Fruit fly (Drosophila melanogaster): ENCODE results near the gene Pgam5.

Gene Pgam5

dm6 chrX:1840520-1840919, 32.8 kb downstream of the Pgam5 start:
- peak; percentile 36 for TF ChIP-seq CG4318 (GFP tag; optimal IDR thresholded peaks at IDR 0.05)
- peak; percentile 87 for TF ChIP-seq CG3919 (GFP tag; optimal IDR thresholded peaks at IDR 0.05)
- peak; percentile 93 for TF ChIP-seq svp (GFP tag)
- peak; percentile 82 for TF ChIP-seq CG34406 (GFP tag; optimal IDR thresholded peaks at IDR 0.05)
- TF ChIP-seq dsx (GFP tag; optimal IDR thresholded peaks at IDR 0.05; ENCODE audit: poor library complexity, severe bottlenecking) = peak; percentile 85
- peak; percentile 65 for TF ChIP-seq vri (GFP tag; optimal IDR thresholded peaks at IDR 0.05)
- peak; percentile 71 for TF ChIP-seq CG32006 (GFP tag; optimal IDR thresholded peaks at IDR 0.05)
- TF ChIP-seq CG11902 (GFP tag; optimal IDR thresholded peaks at IDR 0.05) = peak; percentile 80
- TF ChIP-seq Sox14 (GFP tag; optimal IDR thresholded peaks at IDR 0.05) = peak; percentile 93
- TF ChIP-seq CG16779 (tag; optimal IDR thresholded peaks at IDR 0.05) = peak; percentile 59
- peak; percentile 87 for TF ChIP-seq CG6163 (GFP tag; IDR thresholded peaks at IDR 0.05)
- TF ChIP-seq OdsH (GFP tag; optimal IDR thresholded peaks at IDR 0.05) = peak; percentile 80
- TF ChIP-seq CG15336 (GFP tag; IDR thresholded peaks at IDR 0.05) = peak; percentile 65; the same call in 1 of the 2 replicates
- TF ChIP-seq Hr39 (GFP tag; optimal IDR thresholded peaks at IDR 0.05) = peak; percentile 90
- peak; percentile 88 for TF ChIP-seq CG31627 (GFP tag; optimal IDR thresholded peaks at IDR 0.05)
- peak; percentile 80 for TF ChIP-seq fd59A (GFP tag; optimal IDR thresholded peaks at IDR 0.05)
- TF ChIP-seq CG6808 (GFP tag; optimal IDR thresholded peaks at IDR 0.05) = peak; percentile 79
- peak; percentile 86 to 88 for TF ChIP-seq ss (GFP tag; optimal IDR thresholded peaks at IDR 0.05)
- TF ChIP-seq CG9139 (GFP tag; optimal IDR thresholded peaks at IDR 0.05) = peak; percentile 86
- peak; percentile 66 for TF ChIP-seq CG6854 (GFP tag; optimal IDR thresholded peaks at IDR 0.05)
- peak; percentile 45 for TF ChIP-seq fd85E (GFP tag; optimal IDR thresholded peaks at IDR 0.05)
- peak; percentile 89 for TF ChIP-seq CG7368 (GFP tag; optimal IDR thresholded peaks at IDR 0.05)
- TF ChIP-seq Ets21C (GFP tag; optimal IDR thresholded peaks at IDR 0.05) = peak; percentile 82
- peak; percentile 90 for TF ChIP-seq Eip75B (GFP tag; optimal IDR thresholded peaks at IDR 0.05)
- peak; percentile 86 for TF ChIP-seq lz (GFP tag; optimal IDR thresholded peaks at IDR 0.05)
- peak; percentile 55 for TF ChIP-seq Eip93F (GFP tag; optimal IDR thresholded peaks at IDR 0.05)
- no peak for TF ChIP-seq Hr38 (GFP tag; optimal IDR thresholded peaks at IDR 0.05)
- TF ChIP-seq CG6792 (GFP tag; optimal IDR thresholded peaks at IDR 0.05) = peak; percentile 91
- peak; percentile 40 for TF ChIP-seq dac (GFP tag; optimal IDR thresholded peaks at IDR 0.05)
- peak; percentile 88 for TF ChIP-seq CG10669 (GFP tag; optimal IDR thresholded peaks at IDR 0.05)
- peak; percentile 91 for TF ChIP-seq topi (GFP tag; optimal IDR thresholded peaks at IDR 0.05)
- peak; percentile 78 for TF ChIP-seq spab (GFP tag; optimal IDR thresholded peaks at IDR 0.05)
- TF ChIP-seq Blimp-1 (GFP tag; optimal IDR thresholded peaks at IDR 0.05) = peak; percentile 63
- peak; percentile 88 for TF ChIP-seq esn (GFP tag; optimal IDR thresholded peaks at IDR 0.05)
- TF ChIP-seq CG8632 (GFP tag; optimal IDR thresholded peaks at IDR 0.05) = peak; percentile 86
- peak; percentile 76 for TF ChIP-seq CG11762 (GFP tag; optimal IDR thresholded peaks at IDR 0.05; ENCODE audit: insufficient read depth)
- peak; percentile 9; the same call in 1 of the 2 replicates for TF ChIP-seq CG11294 (GFP tag; IDR thresholded peaks at IDR 0.05)
- TF ChIP-seq Sox102F (GFP tag; optimal IDR thresholded peaks at IDR 0.05) = peak; percentile 88
- peak; percentile 86 for TF ChIP-seq pdm3 (GFP tag; optimal IDR thresholded peaks at IDR 0.05)
- peak; percentile 87 for TF ChIP-seq cyc (GFP tag; optimal IDR thresholded peaks at IDR 0.05)
- peak; percentile 88 for TF ChIP-seq Met (GFP tag; optimal IDR thresholded peaks at IDR 0.05)
- no peak for TF ChIP-seq fkh (GFP tag; optimal IDR thresholded peaks at IDR 0.05)
- TF ChIP-seq Gug (GFP tag; IDR thresholded peaks at IDR 0.05) = peak; percentile 43; the same call in 1 of the 2 replicates
- peak; percentile 42 for TF ChIP-seq CG6276 (GFP tag; optimal IDR thresholded peaks at IDR 0.05)
- TF ChIP-seq CG3032 (tag; optimal IDR thresholded peaks at IDR 0.05) = peak; percentile 83
- TF ChIP-seq net (GFP tag; optimal IDR thresholded peaks at IDR 0.05) = peak; percentile 78
- TF ChIP-seq achi (GFP tag; optimal IDR thresholded peaks at IDR 0.05) = peak; percentile 83
- TF ChIP-seq eg (GFP tag; IDR thresholded peaks at IDR 0.05) = 0 out of 3 replicates have a peak, but pooled peaks have one; percentile 29
- TF ChIP-seq Ets96B (tag; optimal IDR thresholded peaks at IDR 0.05) = peak; percentile 85
- TF ChIP-seq CG1621 (tag; optimal IDR thresholded peaks at IDR 0.05) = peak; percentile 88
- peak; percentile 86 for TF ChIP-seq acj6 (GFP tag; optimal IDR thresholded peaks at IDR 0.05)

All from whole organism, prepupa.